Worm (Caenorhabditis elegans): ENCODE results near the gene F54D8.6.

Gene F54D8.6

DNA sequence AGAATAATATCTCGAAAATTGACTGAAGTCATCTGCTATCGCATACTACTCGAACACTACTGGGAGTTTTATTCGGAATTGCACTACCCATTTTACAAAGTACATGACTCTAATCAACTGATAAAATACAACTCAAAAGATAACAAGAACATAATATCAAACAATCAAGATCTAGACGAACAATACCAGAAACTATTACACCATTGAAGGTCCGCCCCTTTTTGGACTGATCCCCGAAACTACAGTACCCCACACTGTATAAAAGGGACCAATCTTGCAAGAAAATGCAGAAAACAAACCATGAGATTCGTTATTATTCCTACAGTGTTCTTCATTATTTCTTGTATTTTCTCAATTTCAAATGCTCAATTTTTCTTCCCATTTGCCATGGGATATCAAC lies 8.3 kb upstream of the F54D8.6 start, which contains the start of gene F54D8.10:
F54D8.10 (plus strand) TSS at position 301 of the 400 bp plus-strand sequence.
- TF ChIP-seq unc-98 (GFP tag; IDR thresholded peaks at IDR 0.05), result no peak
- TF ChIP-seq dpl-1 (GFP tag; optimal IDR thresholded peaks at IDR 0.05), result no peak
- TF ChIP-seq fos-1 (tag; optimal IDR thresholded peaks at IDR 0.05), result no peak
- no peak for TF ChIP-seq nhr-12 (tag; optimal IDR thresholded peaks at IDR 0.05)
- TF ChIP-seq pag-3 (tag; optimal IDR thresholded peaks at IDR 0.05; ENCODE audit: borderline replicate concordance, insufficient read depth), result no peak
- TF ChIP-seq nhr-28 (tag; optimal IDR thresholded peaks at IDR 0.05), result no peak
- no peak for TF ChIP-seq nhr-84 (tag; optimal IDR thresholded peaks at IDR 0.05)
- no peak for TF ChIP-seq nhr-90 (tag; optimal IDR thresholded peaks at IDR 0.05; ENCODE audit: poor library complexity)
- no peak for TF ChIP-seq tbx-2 (tag; optimal IDR thresholded peaks at IDR 0.05)
- TF ChIP-seq swsn-7 (tag; optimal IDR thresholded peaks at IDR 0.05), result no peak
- TF ChIP-seq sox-4 (tag; optimal IDR thresholded peaks at IDR 0.05), result no peak
- no peak for TF ChIP-seq lin-15B (tag; optimal IDR thresholded peaks at IDR 0.05)
- no peak for TF ChIP-seq grh-1 (GFP tag; IDR thresholded peaks at IDR 0.05)
- no peak for TF ChIP-seq lin-35 (GFP tag; optimal IDR thresholded peaks at IDR 0.05)

ce11 chrIII:5096741-5097140 lies 6.0 kb upstream of the F54D8.6 start:
- TF ChIP-seq nhr-85 (tag), result peak; percentile 60
- no peak for TF ChIP-seq ceh-63 (GFP tag; optimal IDR thresholded peaks at IDR 0.05)
- peak; percentile 30 for TF ChIP-seq nhr-19 (GFP tag; conservative IDR thresholded peaks at IDR 0.05)
- peak; percentile 67 for TF ChIP-seq nhr-20 (tag; optimal IDR thresholded peaks at IDR 0.05)
- peak; percentile 43 for TF ChIP-seq nhr-71 (tag; optimal IDR thresholded peaks at IDR 0.05)
- TF ChIP-seq blmp-1 (tag; optimal IDR thresholded peaks at IDR 0.05), result peak; percentile 84
- TF ChIP-seq tbx-2 (tag; optimal IDR thresholded peaks at IDR 0.05), result peak; percentile 10
- TF ChIP-seq elt-3 (tag; optimal IDR thresholded peaks at IDR 0.05), result peak in 5 of 6 experiments; percentile 55 to 87 (median 82)
- peak; percentile 29 for TF ChIP-seq lin-14 (GFP tag; optimal IDR thresholded peaks at IDR 0.05)
- TF ChIP-seq mef-2 (tag; optimal IDR thresholded peaks at IDR 0.05), result no peak
- peak; percentile 13 for TF ChIP-seq snu-23 (GFP tag; optimal IDR thresholded peaks at IDR 0.05)
- no peak for TF ChIP-seq nhr-28 (tag; optimal IDR thresholded peaks at IDR 0.05)

DNA sequence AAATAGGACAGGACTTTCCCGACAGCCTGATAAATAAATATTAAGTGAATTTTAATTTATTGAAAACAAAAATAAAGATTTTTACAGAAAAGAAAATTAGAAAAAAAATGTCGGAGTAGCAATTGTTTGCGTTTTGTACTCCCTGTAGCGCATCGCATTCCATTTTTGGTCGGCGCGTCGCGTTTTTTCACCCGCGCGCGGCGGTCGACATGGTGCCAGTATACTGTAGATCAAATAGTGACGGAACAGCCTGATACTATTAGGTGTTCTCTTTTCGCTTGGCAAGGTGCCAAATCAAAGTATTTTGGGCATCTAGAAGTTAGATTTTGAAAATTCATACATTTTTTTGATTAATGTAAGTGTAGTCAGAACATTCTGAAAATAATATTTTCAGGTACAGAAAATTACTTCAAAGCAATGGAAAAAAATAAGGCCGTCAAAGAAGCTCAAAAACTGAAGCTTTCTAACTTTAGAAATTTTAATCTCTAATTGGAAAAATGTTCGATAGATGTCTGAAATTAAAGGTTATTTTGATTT lies 4.0 kb upstream of the F54D8.6 start:
- TF ChIP-seq unc-86 (tag; optimal IDR thresholded peaks at IDR 0.05) (no peak), elt-2 (tag; optimal IDR thresholded peaks at IDR 0.05) (no peak), zag-1 (tag; optimal IDR thresholded peaks at IDR 0.05) (no peak)

- no peak for TF ChIP-seq tlp-1 (tag; optimal IDR thresholded peaks at IDR 0.05)
- no peak for TF ChIP-seq snu-23 (GFP tag; optimal IDR thresholded peaks at IDR 0.05)
- TF ChIP-seq pag-3 (tag; optimal IDR thresholded peaks at IDR 0.05; ENCODE audit: borderline replicate concordance, insufficient read depth), result no peak
- TF ChIP-seq xbp-1 (tag; optimal IDR thresholded peaks at IDR 0.05), result no peak
- TF ChIP-seq zip-4 (GFP tag; optimal IDR thresholded peaks at IDR 0.05), result no peak
- no peak for TF ChIP-seq blmp-1 (tag; optimal IDR thresholded peaks at IDR 0.05)
- no peak for TF ChIP-seq nhr-84 (tag; optimal IDR thresholded peaks at IDR 0.05)
- no peak for TF ChIP-seq fkh-10 (GFP tag; optimal IDR thresholded peaks at IDR 0.05)
- no peak for TF ChIP-seq zag-1 (tag; optimal IDR thresholded peaks at IDR 0.05)
- TF ChIP-seq aha-1 (tag; optimal IDR thresholded peaks at IDR 0.05), result no peak
- no peak for TF ChIP-seq alr-1 (tag; optimal IDR thresholded peaks at IDR 0.05; ENCODE audit: borderline replicate concordance)
- no peak for TF ChIP-seq egl-13 (tag; optimal IDR thresholded peaks at IDR 0.05)
Observed at ce11 chrIII:5099500-5099899, 3.3 kb upstream of the F54D8.6 start.

DNA sequence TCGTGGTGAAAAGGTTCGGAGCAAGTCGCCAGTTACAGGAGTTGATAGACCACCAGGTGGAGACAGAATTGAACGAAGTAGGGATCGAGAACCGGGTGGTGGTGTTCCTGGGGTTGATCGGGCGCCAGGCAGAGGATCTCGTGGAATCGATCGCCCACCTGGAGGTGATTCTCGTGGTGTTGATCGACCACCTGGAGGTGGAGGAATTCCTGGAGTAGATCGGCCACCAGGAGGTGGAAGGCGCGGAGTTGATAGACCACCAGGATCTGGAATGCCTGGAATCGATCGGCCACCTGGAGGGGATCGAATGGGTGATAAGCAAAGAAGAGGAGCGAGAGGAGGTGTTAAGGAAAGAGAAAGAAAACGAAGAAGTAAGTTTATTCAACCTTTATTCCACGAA lies 2.7 kb downstream of the F54D8.6 start:
- TF ChIP-seq hlh-17 (GFP tag; optimal IDR thresholded peaks at IDR 0.05; ENCODE audit: borderline replicate concordance) (no peak), dpl-1 (GFP tag; optimal IDR thresholded peaks at IDR 0.05) (no peak), mab-9 (GFP tag; IDR thresholded peaks at IDR 0.05) (no peak), C16A3.4 (tag; optimal IDR thresholded peaks at IDR 0.05) (no peak), ceh-90 (tag; optimal IDR thresholded peaks at IDR 0.05) (no peak), swsn-7 (tag; optimal IDR thresholded peaks at IDR 0.05) (no peak), nhr-47 (tag; optimal IDR thresholded peaks at IDR 0.05) (no peak), mep-1 (tag; optimal IDR thresholded peaks at IDR 0.05) (no peak), blmp-1 (tag; optimal IDR thresholded peaks at IDR 0.05) (no peak), ets-5 (GFP tag; IDR thresholded peaks at IDR 0.05) (no peak), unc-62 (GFP tag; optimal IDR thresholded peaks at IDR 0.05) (no peak), unc-98 (GFP tag; IDR thresholded peaks at IDR 0.05) (no peak), nhr-76 (tag; optimal IDR thresholded peaks at IDR 0.05) (no peak), snpc-4 (tag; optimal IDR thresholded peaks at IDR 0.05) (no peak)

All from whole organism, L1 larva.